Worm (Caenorhabditis elegans) whole organism, early embryonic: ENCODE results near the gene duxl-1.

Source experiments
- B0310.2 ChIP-seq: sonication (generic microtip); optimal IDR thresholded peaks from 2 replicates; lab custom pipeline; 2016; ENCODE audit warnings: mild to moderate bottlenecking, missing genetic modification characterization, missing compliant biosample characterization
- F13C5.2 ChIP-seq: sonication (generic microtip); optimal IDR thresholded peaks from 2 replicates; lab custom pipeline; 2017; ENCODE audit warnings: mild to moderate bottlenecking, missing genetic modification characterization, inconsistent platforms, missing compliant biosample characterization
- aly-1 ChIP-seq: sonication (generic microtip); optimal IDR thresholded peaks from 2 replicates; lab custom pipeline; 2016; ENCODE audit warnings: missing genetic modification characterization, missing compliant biosample characterization
- ama-1 ChIP-seq: fragments of 150-350 bp; optimal IDR thresholded peaks from 2 replicates; lab custom pipeline; 2014
- ceh-36 ChIP-seq: sonication (generic microtip); optimal IDR thresholded peaks from 2 replicates; lab custom pipeline; 2016; ENCODE audit warnings: missing genetic modification characterization, inconsistent platforms, missing compliant biosample characterization
- ets-7 ChIP-seq: sonication (generic microtip); optimal IDR thresholded peaks from 2 replicates; lab custom pipeline; 2016; ENCODE audit warnings: missing genotype, missing genetic modification characterization, missing compliant biosample characterization
- flt-1 ChIP-seq: fragments of 200-800 bp; sonication (Bioruptor generic); IDR thresholded peaks from 2 replicates; pipeline ENCODE4 v1.3.6; 2022; ENCODE audit warnings: missing genetic modification characterization, missing compliant biosample characterization
- hmbx-1 ChIP-seq: sonication (generic microtip); optimal IDR thresholded peaks from 2 replicates; lab custom pipeline; 2016; ENCODE audit warnings: mild to moderate bottlenecking, missing genetic modification characterization, missing compliant biosample characterization
- hnd-1 ChIP-seq: sonication (generic microtip); optimal IDR thresholded peaks from 2 replicates; lab custom pipeline; 2016; ENCODE audit warnings: missing genetic modification characterization, missing compliant biosample characterization
- pes-1 ChIP-seq: fragments of 200-800 bp; sonication (Bioruptor generic); IDR thresholded peaks from 2 replicates; pipeline ENCODE4 v1.3.6; 2022; ENCODE audit warnings: missing genetic modification reagents, missing genetic modification characterization, missing compliant biosample characterization
- scrt-1 ChIP-seq: fragments of 200-800 bp; sonication (Bioruptor generic); IDR thresholded peaks from 2 replicates; pipeline ENCODE4 v1.3.6; 2022; ENCODE audit warnings: missing genetic modification characterization, missing compliant biosample characterization
- sea-1 ChIP-seq: fragments of 200-800 bp; sonication (Bioruptor generic); conservative IDR thresholded peaks from 2 replicates; pipeline ENCODE4 v1.3.6; 2022; ENCODE audit warnings: missing genetic modification characterization, missing compliant biosample characterization
- tbx-11 ChIP-seq: fragments of 200-800 bp; sonication (Bioruptor generic); IDR thresholded peaks from 2 replicates; pipeline ENCODE4 v1.3.6; 2022; ENCODE audit warnings: missing genetic modification characterization, missing compliant biosample characterization
- tbx-37 ChIP-seq: fragments of 200-800 bp; sonication (Bioruptor generic); conservative IDR thresholded peaks from 2 replicates; pipeline ENCODE4 v1.3.6; 2022; ENCODE audit warnings: missing genetic modification reagents, missing genetic modification characterization, missing compliant biosample characterization

DNA sequence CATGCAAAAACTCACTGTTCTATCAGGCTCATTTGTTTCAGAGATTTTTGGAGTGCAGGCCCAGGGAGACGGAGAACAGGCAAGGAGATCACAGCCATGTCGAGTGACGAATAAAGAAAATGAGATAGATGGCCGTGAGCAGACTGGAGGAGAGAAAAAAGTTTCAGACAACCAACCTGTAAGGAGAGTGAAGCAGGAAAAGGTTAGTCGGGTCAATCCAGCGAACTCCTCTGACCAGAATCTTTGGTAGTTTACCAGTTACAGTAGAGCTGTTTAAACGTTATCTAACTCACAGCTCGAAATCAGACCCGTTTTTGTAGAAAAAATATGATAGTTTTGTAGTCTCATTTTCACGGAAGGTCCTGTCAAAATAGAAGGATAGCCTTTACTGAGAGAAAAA is 14.7 kb upstream of the duxl-1 start, which contains the start of gene fbxb-21:
- TF ChIP-seq flt-1 (GFP tag; lab: Robert Waterston, UW) (no peak), ama-1 (lab: Kevin White, UChicago) (no peak), F13C5.2 (tag; lab: Kevin White, UChicago) (no peak), tbx-11 (no peak), ceh-36 (no peak), B0310.2 (no peak), pes-1 (GFP tag; lab: Robert Waterston, UW) (no peak), tbx-37 (no peak), scrt-1 (GFP tag; lab: Robert Waterston, UW) (no peak), hnd-1 (tag; lab: Kevin White, UChicago) (no peak), aly-1 (tag; lab: Kevin White, UChicago) (no peak), sea-1 (GFP tag; lab: Robert Waterston, UW) (no peak), ets-7 (tag; lab: Kevin White, UChicago) (no peak), hmbx-1 (tag; lab: Kevin White, UChicago) (no peak)
